Fruit fly (Drosophila melanogaster): ENCODE data around the gene Ctl1.

Ctl1 gene

DNA sequence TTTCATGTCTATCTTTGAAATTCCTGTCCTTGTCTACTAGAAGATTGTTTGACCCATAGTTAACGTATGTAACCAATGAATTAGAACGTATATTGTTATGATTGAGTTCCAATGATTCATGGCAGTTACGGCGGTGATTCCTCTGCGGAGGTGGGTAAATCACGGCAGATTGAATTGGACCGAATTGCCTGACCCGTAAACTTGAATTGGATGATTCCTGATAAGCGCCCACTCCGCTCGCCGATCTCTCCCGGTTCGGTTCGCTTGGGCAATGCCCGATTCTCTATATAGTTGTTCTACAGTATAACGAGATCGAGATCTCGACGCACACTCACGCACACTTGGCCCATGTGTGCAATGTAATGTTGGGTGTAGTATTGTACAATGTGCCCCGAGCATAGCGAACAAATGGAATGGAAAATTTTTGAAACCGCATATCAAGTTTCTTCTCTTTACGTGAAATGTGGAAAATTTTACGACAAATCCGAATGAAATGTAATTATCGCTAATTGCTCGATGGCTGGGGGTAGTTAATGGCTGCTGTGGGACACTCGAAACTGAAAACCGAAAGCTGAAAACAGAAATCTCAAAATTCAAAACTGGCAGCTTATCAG, 46.3 kb upstream of the Ctl1 start:
- TF ChIP-seq CG32264 (GFP tag; optimal IDR thresholded peaks at IDR 0.05) (no peak), usp (GFP tag; optimal IDR thresholded peaks at IDR 0.05) (no peak), jim (GFP tag; optimal IDR thresholded peaks at IDR 0.05) (no peak), OdsH (GFP tag; optimal IDR thresholded peaks at IDR 0.05) (no peak), Hnf4 (GFP tag; optimal IDR thresholded peaks at IDR 0.05) (no peak), Rel (GFP tag; optimal IDR thresholded peaks at IDR 0.05) (no peak), Rel (tag; optimal IDR thresholded peaks at IDR 0.05) (peak; percentile 68)

dm6 chr3L:4232227-4232626, 45.5 kb upstream of the Ctl1 start:
- TF ChIP-seq Hr78 (GFP tag; optimal IDR thresholded peaks at IDR 0.05) (no peak), Jra (GFP tag; optimal IDR thresholded peaks at IDR 0.05) (peak; percentile 14), usp (GFP tag; optimal IDR thresholded peaks at IDR 0.05) (no peak)

DNA sequence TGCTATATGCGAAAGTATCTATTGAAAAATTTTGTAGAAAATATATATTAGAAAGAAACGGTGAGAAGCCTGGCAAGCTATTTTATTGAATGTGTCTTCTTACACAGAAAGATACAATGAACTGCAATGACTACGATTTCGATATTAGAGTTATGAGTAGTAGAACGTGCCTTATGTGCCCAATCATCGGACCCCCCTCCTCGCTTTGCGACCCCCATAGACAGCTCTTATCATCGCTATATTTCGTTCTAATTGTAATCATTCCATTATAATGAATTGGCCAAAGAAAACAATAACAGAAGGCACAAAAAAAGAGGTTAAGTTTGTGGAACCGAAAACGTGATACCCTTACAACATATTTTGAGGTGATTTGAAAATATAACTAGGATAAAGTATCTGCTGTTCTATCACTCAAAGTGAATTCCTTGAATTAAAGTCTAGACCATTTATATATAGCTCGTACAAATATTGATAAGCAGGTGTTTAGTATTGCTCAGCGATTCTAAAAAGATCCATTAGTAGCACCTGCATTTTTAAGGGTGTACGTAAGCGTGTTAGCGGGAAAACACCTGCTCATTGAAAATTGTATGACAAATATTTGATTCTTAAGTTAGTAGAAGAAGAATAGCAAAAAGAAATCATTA, 44.9 kb upstream of the Ctl1 start:
- TF ChIP-seq dl (GFP tag; optimal IDR thresholded peaks at IDR 0.05; ENCODE audit: insufficient read depth in 1 of 2, partially characterized antibody in 2 of 2) (no peak), Rel (GFP tag; optimal IDR thresholded peaks at IDR 0.05) (no peak), Rel (tag; optimal IDR thresholded peaks at IDR 0.05) (no peak), GATAd (GFP tag; optimal IDR thresholded peaks at IDR 0.05) (no peak), Sp1 (GFP tag; optimal IDR thresholded peaks at IDR 0.05) (no peak), ey (GFP tag; optimal IDR thresholded peaks at IDR 0.05) (peak; percentile 15), foxo (GFP tag; optimal IDR thresholded peaks at IDR 0.05) (no peak), fru (GFP tag; optimal IDR thresholded peaks at IDR 0.05) (peak; percentile 23), CG9705 (GFP tag; optimal IDR thresholded peaks at IDR 0.05) (no peak), sage (GFP tag; optimal IDR thresholded peaks at IDR 0.05) (no peak), OdsH (GFP tag; optimal IDR thresholded peaks at IDR 0.05) (no peak), Dif (GFP tag; optimal IDR thresholded peaks at IDR 0.05; ENCODE audit: partially characterized antibody) (no peak), HLH106 (tag; optimal IDR thresholded peaks at IDR 0.05) (no peak), h (GFP tag; optimal IDR thresholded peaks at IDR 0.05) (peak; percentile 43)

- TF ChIP-seq Vsx2 (GFP tag; optimal IDR thresholded peaks at IDR 0.05; ENCODE audit: partially characterized antibody) (peak; percentile 11), Hr78 (GFP tag; optimal IDR thresholded peaks at IDR 0.05) (no peak), Dif (GFP tag; optimal IDR thresholded peaks at IDR 0.05; ENCODE audit: partially characterized antibody) (peak; percentile 38), Rel (GFP tag; optimal IDR thresholded peaks at IDR 0.05) (no peak), Rel (tag; optimal IDR thresholded peaks at IDR 0.05) (peak; percentile 2), dl (GFP tag; optimal IDR thresholded peaks at IDR 0.05; ENCODE audit: insufficient read depth in 1 of 2, partially characterized antibody in 2 of 2) (peak in 1 of 2 experiments; percentile 21), N (GFP tag; optimal IDR thresholded peaks at IDR 0.05) (peak; percentile 64), GATAd (GFP tag; optimal IDR thresholded peaks at IDR 0.05) (no peak)
These were observed 44.0 kb upstream of the Ctl1 start for dm6 chr3L:4233603-4234277.

dm6 chr3L:4236097-4236572, 41.6 kb upstream of the Ctl1 start, which contains the start of gene ImpL2:
Gene ImpL2 (minus strand): TSS chr3L:4236147.
- TF ChIP-seq CG32264 (GFP tag; optimal IDR thresholded peaks at IDR 0.05) (no peak), foxo (GFP tag; optimal IDR thresholded peaks at IDR 0.05) (no peak), dsf (GFP tag; optimal IDR thresholded peaks at IDR 0.05; ENCODE audit: borderline replicate concordance) (no peak)

DNA sequence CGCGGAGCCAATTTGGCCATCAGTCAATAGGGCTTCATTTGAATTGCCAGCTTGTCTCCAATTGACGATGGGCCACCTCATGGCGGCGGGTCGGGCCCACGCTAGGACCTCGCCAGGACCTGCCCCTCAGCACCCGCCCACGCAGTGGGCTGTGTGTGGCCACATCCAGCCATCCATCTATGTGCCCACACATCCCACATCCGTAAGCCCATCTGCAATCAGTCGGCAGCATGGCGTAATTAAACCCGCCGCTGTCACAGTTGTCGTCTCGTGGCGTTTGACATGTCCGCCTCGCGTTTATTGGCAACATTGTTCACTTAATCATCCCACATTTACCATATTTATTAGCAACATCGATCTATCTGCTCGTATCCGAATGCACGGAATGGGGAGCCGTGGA, 39.6 kb upstream of the Ctl1 start:
- TF ChIP-seq Sp1 (GFP tag; optimal IDR thresholded peaks at IDR 0.05) (no peak), Hnf4 (GFP tag; optimal IDR thresholded peaks at IDR 0.05) (no peak), Myc (optimal IDR thresholded peaks at IDR 0.05) (no peak), sv (GFP tag; optimal IDR thresholded peaks at IDR 0.05) (no peak), Dfd (GFP tag; optimal IDR thresholded peaks at IDR 0.05) (no peak), Hr83 (GFP tag; optimal IDR thresholded peaks at IDR 0.05; ENCODE audit: poor library complexity, severe bottlenecking) (no peak), tai (GFP tag; optimal IDR thresholded peaks at IDR 0.05) (no peak), brk (GFP tag; optimal IDR thresholded peaks at IDR 0.05) (no peak), CrebA (GFP tag; optimal IDR thresholded peaks at IDR 0.05; ENCODE audit: borderline replicate concordance) (no peak), Abd-B (GFP tag; optimal IDR thresholded peaks at IDR 0.05) (no peak), usp (GFP tag; optimal IDR thresholded peaks at IDR 0.05) (no peak), dl (GFP tag; optimal IDR thresholded peaks at IDR 0.05; ENCODE audit: insufficient read depth in 1 of 2, partially characterized antibody in 2 of 2) (no peak), dmrt93B (GFP tag; optimal IDR thresholded peaks at IDR 0.05) (no peak), woc (GFP tag; optimal IDR thresholded peaks at IDR 0.05) (no peak), foxo (GFP tag; optimal IDR thresholded peaks at IDR 0.05) (no peak), GATAd (GFP tag; optimal IDR thresholded peaks at IDR 0.05) (no peak), jim (GFP tag; optimal IDR thresholded peaks at IDR 0.05) (no peak), OdsH (GFP tag; optimal IDR thresholded peaks at IDR 0.05) (no peak), Hr78 (GFP tag; optimal IDR thresholded peaks at IDR 0.05) (no peak), CG32264 (GFP tag; optimal IDR thresholded peaks at IDR 0.05) (no peak)
